Worm (Caenorhabditis elegans): ENCODE measurements around the gene unc-98.

DNA sequence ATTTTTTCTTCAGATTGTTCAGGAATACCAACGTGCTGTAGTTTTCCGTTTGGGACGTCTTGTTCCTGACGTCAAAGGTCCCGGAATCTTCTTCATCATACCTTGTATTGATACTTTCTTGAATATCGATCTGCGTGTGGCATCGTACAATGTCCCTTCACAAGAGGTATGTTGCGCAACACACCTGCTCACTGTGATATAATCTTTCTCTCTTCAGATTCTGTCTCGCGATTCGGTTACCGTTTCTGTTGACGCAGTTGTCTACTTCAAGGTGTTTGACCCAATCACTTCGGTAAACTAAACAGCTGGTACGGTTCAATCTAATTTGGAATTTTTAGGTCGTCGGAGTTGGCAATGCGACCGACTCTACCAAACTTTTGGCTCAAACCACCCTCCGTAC, 10.0 kb downstream of the unc-98 start:
- no peak for TF ChIP-seq K11D2.4 (GFP tag; IDR thresholded peaks at IDR 0.05)
- TF ChIP-seq fkh-3 (tag; optimal IDR thresholded peaks at IDR 0.05), result no peak
- TF ChIP-seq dpl-1 (GFP tag; optimal IDR thresholded peaks at IDR 0.05), result no peak
- TF ChIP-seq pha-4 (tag; optimal IDR thresholded peaks at IDR 0.05), result no peak
- no peak for TF ChIP-seq nhr-179 (tag; optimal IDR thresholded peaks at IDR 0.05)
- TF ChIP-seq ceh-79 (tag; optimal IDR thresholded peaks at IDR 0.05), result no peak
- no peak for TF ChIP-seq snpc-4 (GFP tag; optimal IDR thresholded peaks at IDR 0.05)
- no peak for TF ChIP-seq snpc-4 (tag; optimal IDR thresholded peaks at IDR 0.05)
- TF ChIP-seq C06A6.2 (GFP tag; conservative IDR thresholded peaks at IDR 0.05), result no peak

Data from whole organism, young adult.